Fruit fly (Drosophila melanogaster) whole organism: ENCODE measurements around the gene cmpy.

Experiments
- CG8478 ChIP-seq: fragments of >200 bp; optimal IDR thresholded peaks from 2 replicates; lab custom pipeline; 2018; ENCODE audit warnings: inconsistent platforms
- pan ChIP-seq: fragments of >200 bp; optimal IDR thresholded peaks from 2 replicates; lab custom pipeline; 2017
- psq ChIP-seq: fragments of >200 bp; optimal IDR thresholded peaks from 2 replicates; lab custom pipeline; 2017

- TF ChIP-seq CG8478 (lab: Kevin White, UChicago) (no peak), pan (lab: Kevin White, UChicago) (no peak), psq (lab: Kevin White, UChicago) (no peak)
Observed at dm6 chr3L:20736266-20736665, 17.3 kb upstream of the cmpy start.
